Worm (Caenorhabditis elegans) whole organism, young adult: ENCODE results near the gene T14B4.19.

Source experiments
- T26A5.8 ChIP-seq: sonication (generic microtip); optimal IDR thresholded peaks from 2 replicates; lab custom pipeline; 2016; ENCODE audit warnings: missing genetic modification characterization, missing compliant biosample characterization
- Y53G8AR.9 ChIP-seq: fragments of 200-800 bp; sonication (Bioruptor generic); conservative IDR thresholded peaks from 2 replicates; pipeline ENCODE4 v1.3.6; 2022; ENCODE audit warnings: missing genetic modification reagents, missing genetic modification characterization, missing compliant biosample characterization
- dpl-1 ChIP-seq: fragments of 150-350 bp; optimal IDR thresholded peaks from 2 replicates; lab custom pipeline; 2014; ENCODE audit warnings: missing biosample characterization, missing genetic modification reagents, missing genetic modification characterization
- lin-35 ChIP-seq, 3 experiments: fragments of 150-350 bp in 2 of 3; sonication (generic microtip) in 1 of 3; optimal IDR thresholded peaks; 2 replicates each; lab custom pipeline; 2014 to 2018; ENCODE audit warnings: missing biosample characterization in 3 of 3, missing genetic modification characterization in 3 of 3, missing genetic modification reagents in 3 of 3
- lir-1 ChIP-seq: fragments of 200-800 bp; sonication (Bioruptor generic); conservative IDR thresholded peaks from 2 replicates; pipeline ENCODE4 v1.3.6; 2022; ENCODE audit warnings: missing genetic modification reagents, missing genetic modification characterization, missing compliant biosample characterization
- tbp1 ChIP-seq: fragments of 200-800 bp; sonication (Bioruptor generic); optimal IDR thresholded peaks from 2 replicates; lab custom pipeline; 2018; ENCODE audit warnings: mild to moderate bottlenecking, missing genetic modification characterization, missing compliant biosample characterization
- unc-62 ChIP-seq: fragments of 150-350 bp; optimal IDR thresholded peaks from 2 replicates; lab custom pipeline; 2014; ENCODE audit warnings: missing biosample characterization, missing genetic modification reagents, missing genetic modification characterization

DNA sequence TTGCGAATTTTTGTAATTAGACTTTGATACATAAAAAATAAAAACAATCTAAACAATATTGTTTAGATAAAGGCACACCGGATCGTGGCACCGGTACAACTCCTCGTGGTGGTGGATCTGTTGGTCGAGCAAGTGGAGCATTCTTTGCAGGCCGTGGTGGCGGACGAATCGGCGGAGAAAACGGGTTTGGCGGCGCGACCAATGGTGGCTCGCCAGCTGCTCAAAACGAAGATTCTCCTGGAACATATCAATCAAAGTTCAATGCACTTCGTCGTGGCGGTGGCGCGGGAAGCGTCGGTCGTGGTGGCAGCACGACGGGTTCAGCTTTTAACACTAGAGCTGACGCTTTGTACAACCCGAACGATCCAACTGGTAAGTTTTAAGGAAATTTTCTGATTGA is 26.8 kb downstream of the T14B4.19 start:
- TF ChIP-seq tbp1 (GFP tag; lab: Kevin White, UChicago) (no peak), dpl-1 (GFP tag; lab: Kevin White, UChicago) (no peak), lir-1 (GFP tag; lab: Robert Waterston, UW) (no peak), unc-62 (no peak), Y53G8AR.9 (GFP tag; lab: Robert Waterston, UW) (no peak), lin-35 (GFP tag; optimal IDR thresholded peaks at IDR 0.05; lab: Kevin White, UChicago) (no peak), T26A5.8 (tag; lab: Kevin White, UChicago) (no peak)
